Fruit fly (Drosophila melanogaster): ENCODE measurements around the gene CG14086.
A peak's percentile ranks its signal among the peaks of the same experiment; 100 is the strongest.

Gene CG14086

DNA sequence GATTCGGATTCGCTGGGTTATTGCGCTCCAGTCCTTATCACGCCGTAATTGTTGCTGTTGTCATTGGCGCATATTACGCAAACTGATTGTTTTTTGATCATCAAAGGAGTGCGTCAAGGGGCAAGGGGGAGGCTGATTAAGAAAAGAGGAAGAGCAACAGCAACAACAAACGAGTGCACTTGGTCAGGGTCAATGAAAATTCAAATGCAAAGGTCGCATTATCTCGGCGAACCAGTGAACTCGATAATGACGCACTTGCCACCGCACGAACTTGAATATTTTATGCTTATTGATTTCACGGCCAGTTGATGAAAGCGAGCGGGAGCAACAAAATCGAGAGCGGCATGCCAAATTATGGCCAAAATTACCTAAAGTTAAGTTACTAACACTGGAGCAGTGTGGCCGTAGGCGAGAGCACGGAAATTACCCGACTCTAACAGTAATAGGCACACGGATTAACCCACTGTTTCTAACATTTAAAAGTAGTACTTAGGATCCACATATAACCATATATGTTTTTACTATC lies 15.2 kb upstream of the CG14086 start, which contains the start of gene nes (continued):
- TF ChIP-seq Dp (GFP tag; optimal IDR thresholded peaks at IDR 0.05) (no peak), sna (GFP tag; IDR thresholded peaks at IDR 0.05; ENCODE audit: partially characterized antibody) (peak; percentile 48; the same call in 1 of the 2 replicates), Awh (GFP tag; IDR thresholded peaks at IDR 0.05) (no peak), CrebB (tag; optimal IDR thresholded peaks at IDR 0.05) (peak; percentile 14), Stat92E (GFP tag; optimal IDR thresholded peaks at IDR 0.05) (no peak), CG14050 (GFP tag; IDR thresholded peaks at IDR 0.05) (peak; percentile 18; the same call in 1 of the 3 replicates), Fer1 (GFP tag; optimal IDR thresholded peaks at IDR 0.05) (peak; percentile 7), Opbp (GFP tag; IDR thresholded peaks at IDR 0.05; ENCODE audit: partially characterized antibody) (0 out of 3 replicates have a peak, but pooled peaks have one; percentile 31), NFAT (GFP tag; IDR thresholded peaks at IDR 0.05) (peak; percentile 11; the same call in 1 of the 2 replicates), MESR4 (GFP tag; optimal IDR thresholded peaks at IDR 0.05) (peak; percentile 88), CG8924 (tag; optimal IDR thresholded peaks at IDR 0.05) (peak; percentile 23), chinmo (GFP tag; IDR thresholded peaks at IDR 0.05; ENCODE audit: partially characterized antibody) (peak; percentile 88; the same call in 1 of the 4 replicates), scrt (GFP tag; optimal IDR thresholded peaks at IDR 0.05) (no peak), CG34376 (GFP tag; optimal IDR thresholded peaks at IDR 0.05) (peak; percentile 58), stc (GFP tag; IDR thresholded peaks at IDR 0.05) (no peak; the same call in 1 of the 2 replicates), E2f2 (GFP tag; IDR thresholded peaks at IDR 0.05) (peak; percentile 25; the same call in 1 of the 2 replicates), BEAF-32 (GFP tag; optimal IDR thresholded peaks at IDR 0.05) (peak; percentile 11), ftz-f1 (GFP tag; optimal IDR thresholded peaks at IDR 0.05) (peak; percentile 84), Abd-B (GFP tag; optimal IDR thresholded peaks at IDR 0.05) (peak; percentile 18), mam (GFP tag; optimal IDR thresholded peaks at IDR 0.05) (peak; percentile 3), CG2120 (GFP tag; optimal IDR thresholded peaks at IDR 0.05) (peak; percentile 39), stwl (tag; optimal IDR thresholded peaks at IDR 0.05) (peak; percentile 79), Aef1 (GFP tag; IDR thresholded peaks at IDR 0.05) (0 out of 3 replicates have a peak, but pooled peaks have one; percentile 9), CG13287 (GFP tag; IDR thresholded peaks at IDR 0.05; ENCODE audit: partially characterized antibody) (peak; percentile 47; the same call in 1 of the 2 replicates), tgo (GFP tag; IDR thresholded peaks at IDR 0.05) (0 out of 3 replicates have a peak, but pooled peaks have one; percentile 29), Atf6 (GFP tag; IDR thresholded peaks at IDR 0.05) (peak; percentile 50; the same call in 1 of the 2 replicates), fd96Cb (tag; optimal IDR thresholded peaks at IDR 0.05) (no peak), Pdp1 (GFP tag; optimal IDR thresholded peaks at IDR 0.05) (peak in 1 of 2 experiments; percentile 96), amos (GFP tag; IDR thresholded peaks at IDR 0.05; ENCODE audit: partially characterized antibody) (peak; percentile 32; the same call in 1 of the 2 replicates), Scr (GFP tag; IDR thresholded peaks at IDR 0.05; ENCODE audit: partially characterized antibody) (peak; percentile 41), mirr (GFP tag; optimal IDR thresholded peaks at IDR 0.05) (peak; percentile 6), sug (tag; optimal IDR thresholded peaks at IDR 0.05) (peak; percentile 33), CG7987 (GFP tag; optimal IDR thresholded peaks at IDR 0.05) (peak; percentile 40), CG17385 (GFP tag; optimal IDR thresholded peaks at IDR 0.05) (peak; percentile 87), CG9797 (GFP tag; optimal IDR thresholded peaks at IDR 0.05) (peak; percentile 51), zfh2 (GFP tag; optimal IDR thresholded peaks at IDR 0.05) (peak; percentile 28), cwo (GFP tag; optimal IDR thresholded peaks at IDR 0.05) (peak; percentile 56), Ptx1 (GFP tag; IDR thresholded peaks at IDR 0.05) (peak; percentile 25; the same call in 1 of the 2 replicates), CG6272 (GFP tag; IDR thresholded peaks at IDR 0.05) (0 out of 2 replicates have a peak, but pooled peaks have one; percentile 25), gem (tag; optimal IDR thresholded peaks at IDR 0.05) (peak; percentile 7), ind (GFP tag; optimal IDR thresholded peaks at IDR 0.05) (peak; percentile 21), Doc3 (GFP tag; IDR thresholded peaks at IDR 0.05; ENCODE audit: partially characterized antibody) (0 out of 3 replicates have a peak, but pooled peaks have one; percentile 44), CG4617 (GFP tag; optimal IDR thresholded peaks at IDR 0.05; ENCODE audit: borderline replicate concordance) (peak; percentile 62), Xbp1 (GFP tag; optimal IDR thresholded peaks at IDR 0.05) (peak; percentile 38), yki (optimal IDR thresholded peaks at IDR 0.05) (no peak), Taf1 (GFP tag; IDR thresholded peaks at IDR 0.05) (0 out of 2 replicates have a peak, but pooled peaks have one; percentile 12), sim (GFP tag; IDR thresholded peaks at IDR 0.05) (no peak), Sin3A (optimal IDR thresholded peaks at IDR 0.05) (peak; percentile 18)

All from whole organism, embryonic.